Fruit fly (Drosophila melanogaster) whole organism, pupa: Measurements from ENCODE around the gene Rab14.

Experiments
- CG13204 ChIP-seq: fragments of 200-800 bp; sonication (Bioruptor generic); optimal IDR thresholded peaks from 2 replicates; lab custom pipeline; 2018; ENCODE audit warnings: missing biosample characterization, mild to moderate bottlenecking, missing genetic modification characterization, moderate library complexity
- CG32121 ChIP-seq: fragments of 200-800 bp; sonication (Bioruptor generic); IDR thresholded peaks from 2 replicates; pipeline ENCODE4 v1.3.6; 2022; ENCODE audit warnings: missing biosample characterization, missing genetic modification characterization
- Ets98B ChIP-seq: fragments of 200-800 bp; sonication (Bioruptor generic); IDR thresholded peaks from 2 replicates; pipeline ENCODE4 v1.3.6; 2022; ENCODE audit warnings: missing biosample characterization, missing genetic modification characterization

DNA sequence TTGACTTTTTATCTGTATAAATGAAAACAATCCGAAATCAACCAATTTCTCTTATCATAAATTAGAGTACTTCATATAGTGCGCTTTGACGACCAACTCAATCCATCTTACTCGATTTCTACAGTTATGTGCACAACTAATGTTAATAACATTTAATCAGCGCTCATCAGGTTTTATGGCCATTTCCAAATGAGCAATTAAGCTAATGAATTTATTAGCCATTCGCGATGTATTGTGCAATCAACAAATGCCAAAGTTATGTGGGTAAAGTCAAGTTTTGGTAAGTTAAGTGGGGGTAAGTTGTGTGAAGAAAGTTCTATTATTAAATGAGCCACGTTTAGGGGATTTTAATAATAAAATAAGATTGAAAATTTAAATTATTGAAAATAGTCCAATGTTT, 38.6 kb downstream of the Rab14 start:
- no peak for TF ChIP-seq CG13204 (GFP tag; lab: Kevin White, UChicago)
- no peak for TF ChIP-seq CG32121 (GFP tag; lab: Robert Waterston, UW)
- TF ChIP-seq Ets98B (GFP tag; lab: Robert Waterston, UW): no peak
